Fruit fly (Drosophila melanogaster) whole organism, wandering third instar larva: ENCODE measurements around the gene Vha13.

ENCODE experiments used
- Dif ChIP-seq: fragments of 200-275, 200-300 bp; sonication (Bioruptor generic); optimal IDR thresholded peaks from 2 replicates; lab custom pipeline; 2018; ENCODE audit warnings: missing biosample characterization, missing genetic modification characterization; ENCODE audit not compliant: partially characterized antibody
- N ChIP-seq: fragments of >200 bp; optimal IDR thresholded peaks from 2 replicates; lab custom pipeline; 2018; ENCODE audit warnings: missing biosample characterization, missing external identifiers, missing genetic modification characterization
- brk ChIP-seq: fragments of 200-800 bp; sonication (Bioruptor generic); optimal IDR thresholded peaks from 2 replicates; lab custom pipeline; 2016; ENCODE audit warnings: missing biosample characterization, mild to moderate bottlenecking, missing genetic modification characterization
- dl ChIP-seq, 2 experiments: fragments of 175-275, 200-275 bp in 1 of 2; fragments of 200-275 bp in 1 of 2; sonication (Bioruptor generic); optimal IDR thresholded peaks; lab custom pipeline; 2018; ENCODE audit warnings: mild to moderate bottlenecking in 2 of 2, missing biosample characterization in 2 of 2, missing genetic modification characterization in 2 of 2, moderate library complexity in 2 of 2; ENCODE audit not compliant: partially characterized antibody in 2 of 2, insufficient read depth in 1 of 2
- ey ChIP-seq: fragments of 200-800 bp; sonication (Bioruptor generic); optimal IDR thresholded peaks from 2 replicates; lab custom pipeline; 2016; ENCODE audit warnings: missing biosample characterization, missing genetic modification characterization
- h ChIP-seq: fragments of 200-800 bp; sonication (Bioruptor generic); optimal IDR thresholded peaks from 3 replicates; lab custom pipeline; 2016; ENCODE audit warnings: missing biosample characterization, mild to moderate bottlenecking, missing genetic modification characterization
- pan ChIP-seq: fragments of >200 bp; optimal IDR thresholded peaks from 2 replicates; lab custom pipeline; 2017
- sv ChIP-seq: fragments of 200-800 bp; sonication (Bioruptor generic); optimal IDR thresholded peaks from 3 replicates; lab custom pipeline; 2016; ENCODE audit warnings: missing biosample characterization, missing genetic modification characterization
- tai ChIP-seq: sonication (Bioruptor generic); optimal IDR thresholded peaks from 2 replicates; lab custom pipeline; 2016; ENCODE audit warnings: missing biosample characterization, missing genetic modification characterization
- usp ChIP-seq: fragments of >200 bp; optimal IDR thresholded peaks from 2 replicates; lab custom pipeline; 2017; ENCODE audit warnings: missing biosample characterization, missing genetic modification characterization

- TF ChIP-seq ey (GFP tag; lab: Kevin White, UChicago) = no peak
- TF ChIP-seq h (GFP tag; lab: Kevin White, UChicago) = peak; percentile 28
- TF ChIP-seq dl (GFP tag; optimal IDR thresholded peaks at IDR 0.05; lab: Kevin White, UChicago; ENCODE audit: insufficient read depth in 1 of 2, partially characterized antibody in 2 of 2) = no peak
- no peak for TF ChIP-seq usp (GFP tag; lab: Kevin White, UChicago)
- TF ChIP-seq sv (GFP tag; lab: Kevin White, UChicago) = no peak
- TF ChIP-seq Dif (GFP tag; lab: Kevin White, UChicago) = no peak
- TF ChIP-seq pan (lab: Kevin White, UChicago) = no peak
- TF ChIP-seq N (GFP tag; lab: Kevin White, UChicago) = no peak
- no peak for TF ChIP-seq tai
- no peak for TF ChIP-seq brk (GFP tag; lab: Kevin White, UChicago)
These were observed 1.3 kb downstream of the Vha13 start for dm6 chr3R:19642893-19643270.
